Fruit fly (Drosophila melanogaster) whole organism, pupa: Measurements from ENCODE around the gene Sf3b5.

Experiments used
- CG10348 ChIP-seq: fragments of 200-800 bp; sonication (Bioruptor generic); IDR thresholded peaks from 2 replicates; pipeline ENCODE4 v1.3.6; 2022; ENCODE audit warnings: missing biosample characterization, missing genetic modification characterization
- CG12605 ChIP-seq: fragments of 200-800 bp; sonication (Bioruptor generic); IDR thresholded peaks from 2 replicates; pipeline ENCODE4 v1.3.6; 2022; ENCODE audit warnings: missing biosample characterization, missing genetic modification characterization
- CG15710 ChIP-seq: fragments of 200-800 bp; sonication (Bioruptor generic); optimal IDR thresholded peaks from 2 replicates; lab custom pipeline; 2018; ENCODE audit warnings: missing biosample characterization, mild to moderate bottlenecking, missing genetic modification characterization, moderate library complexity
- CG17806 ChIP-seq: fragments of 200-800 bp; sonication (Bioruptor generic); optimal IDR thresholded peaks from 2 replicates; lab custom pipeline; 2018; ENCODE audit warnings: missing biosample characterization, mild to moderate bottlenecking, missing genetic modification characterization, moderate library complexity
- CG32121 ChIP-seq: fragments of 200-800 bp; sonication (Bioruptor generic); IDR thresholded peaks from 2 replicates; pipeline ENCODE4 v1.3.6; 2022; ENCODE audit warnings: missing biosample characterization, missing genetic modification characterization
- CG8159 ChIP-seq: fragments of 200-800 bp; sonication (Bioruptor generic); optimal IDR thresholded peaks from 3 replicates; lab custom pipeline; 2018; ENCODE audit warnings: missing biosample characterization, mild to moderate bottlenecking, missing genetic modification characterization, moderate library complexity
- CG9948 ChIP-seq: fragments of 200-800 bp; sonication (Bioruptor generic); optimal IDR thresholded peaks from 2 replicates; lab custom pipeline; 2018; ENCODE audit warnings: missing biosample characterization, mild to moderate bottlenecking, missing genetic modification characterization, moderate library complexity
- Pif1A ChIP-seq: fragments of 200-800 bp; sonication (Bioruptor generic); optimal IDR thresholded peaks from 3 replicates; lab custom pipeline; 2016; ENCODE audit warnings: missing biosample characterization, missing genetic modification characterization
- Pif1B ChIP-seq: fragments of 200-800 bp; sonication (Bioruptor generic); optimal IDR thresholded peaks from 3 replicates; lab custom pipeline; 2016; ENCODE audit warnings: missing biosample characterization, missing genetic modification characterization
- Snoo ChIP-seq: fragments of 200-800 bp; sonication (Bioruptor generic); optimal IDR thresholded peaks from 3 replicates; lab custom pipeline; 2017; ENCODE audit warnings: missing biosample characterization, mild to moderate bottlenecking, missing genetic modification characterization, inconsistent platforms
- fd96Ca ChIP-seq: fragments of 200-800 bp; sonication (Bioruptor generic); IDR thresholded peaks from 3 replicates; pipeline ENCODE4 v1.3.6; 2022; ENCODE audit warnings: missing biosample characterization, missing genetic modification characterization
- gl ChIP-seq: fragments of 200-800 bp; sonication (Bioruptor generic); optimal IDR thresholded peaks from 2 replicates; lab custom pipeline; 2018; ENCODE audit warnings: missing biosample characterization, mild to moderate bottlenecking, missing genetic modification characterization

DNA sequence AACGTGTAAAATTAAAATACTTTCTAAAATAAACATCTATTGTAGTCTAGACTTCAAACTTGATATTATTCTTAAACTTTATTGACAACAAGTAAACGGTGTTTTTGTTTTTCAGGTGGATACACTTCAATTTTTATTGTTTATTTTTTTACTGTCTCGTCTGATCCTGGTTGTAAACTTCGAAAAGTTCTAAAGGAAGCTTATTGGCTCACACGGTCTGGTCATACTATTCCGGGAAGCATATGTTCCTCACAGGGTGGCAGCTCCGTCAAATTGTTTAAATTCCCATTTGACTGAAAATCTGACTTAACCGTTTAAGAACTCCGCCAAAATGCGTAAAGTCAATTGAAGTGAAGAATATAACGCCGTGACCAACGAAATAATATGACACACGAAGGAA is 6.9 kb downstream of the Sf3b5 start, which contains the start of gene CG11983:
- no peak for TF ChIP-seq CG9948
- TF ChIP-seq CG10348 = no peak
- no peak for TF ChIP-seq fd96Ca (GFP tag; lab: Robert Waterston, UW)
- TF ChIP-seq gl (tag; lab: Kevin White, UChicago) = peak; percentile 1
- TF ChIP-seq CG15710 (tag; lab: Kevin White, UChicago) = peak; percentile 26
- TF ChIP-seq CG12605 (GFP tag; lab: Robert Waterston, UW) = no peak
- no peak for TF ChIP-seq Snoo (tag; lab: Kevin White, UChicago)
- no peak for TF ChIP-seq Pif1B
- TF ChIP-seq CG17806 (tag; lab: Kevin White, UChicago) = no peak
- TF ChIP-seq CG8159 (tag; lab: Kevin White, UChicago) = no peak
- no peak for TF ChIP-seq CG32121 (GFP tag; lab: Robert Waterston, UW)
- no peak for TF ChIP-seq Pif1A (GFP tag; lab: Kevin White, UChicago)
